Worm (Caenorhabditis elegans) whole organism, L1 larva: Measurements from ENCODE around the gene ceh-13.

Experiments used
- C16A3.4 ChIP-seq: fragments of 150-350 bp; optimal IDR thresholded peaks from 2 replicates; lab custom pipeline; 2014; ENCODE audit warnings: missing biosample characterization, missing genetic modification characterization
- F16B12.6 ChIP-seq: fragments of 150-350 bp; optimal IDR thresholded peaks from 2 replicates; lab custom pipeline; 2014; ENCODE audit warnings: missing biosample characterization, missing genetic modification characterization
- alr-1 ChIP-seq: fragments of 200-800 bp; sonication (Bioruptor generic); optimal IDR thresholded peaks from 2 replicates; lab custom pipeline; 2018; ENCODE audit warnings: borderline replicate concordance, mild to moderate bottlenecking, missing genetic modification characterization, missing compliant biosample characterization
- aly-2 ChIP-seq: fragments of 150-350 bp; optimal IDR thresholded peaks from 2 replicates; lab custom pipeline; 2014; ENCODE audit warnings: missing biosample characterization, missing genetic modification characterization
- ama-1 ChIP-seq: fragments of 150-350 bp; optimal IDR thresholded peaks from 2 replicates; lab custom pipeline; 2014
- blmp-1 ChIP-seq: fragments of 150-350 bp; optimal IDR thresholded peaks from 2 replicates; lab custom pipeline; 2014; ENCODE audit warnings: missing biosample characterization, missing genetic modification characterization
- ceh-63 ChIP-seq: fragments of 200-800 bp; sonication (Bioruptor generic); optimal IDR thresholded peaks from 2 replicates; lab custom pipeline; 2018; ENCODE audit warnings: mild to moderate bottlenecking, missing genetic modification characterization, missing compliant biosample characterization
- ceh-82 ChIP-seq, 3 experiments: fragments of 150-350 bp in 1 of 3; sonication (generic microtip) in 2 of 3; optimal IDR thresholded peaks; 2 replicates each; lab custom pipeline; 2014 to 2017; ENCODE audit warnings: missing biosample characterization in 3 of 3, missing genetic modification characterization in 3 of 3
- ceh-88 ChIP-seq: fragments of 200-800 bp; sonication (Bioruptor generic); IDR thresholded peaks from 2 replicates; pipeline ENCODE4 v1.3.6; 2022; ENCODE audit warnings: missing genetic modification characterization, missing compliant biosample characterization
- ces-1 ChIP-seq: fragments of 150-350 bp; optimal IDR thresholded peaks from 2 replicates; lab custom pipeline; 2014; ENCODE audit warnings: missing biosample characterization, missing genetic modification reagents, missing genetic modification characterization
- efl-3 ChIP-seq: fragments of 200-800 bp; sonication (Bioruptor generic); optimal IDR thresholded peaks from 2 replicates; lab custom pipeline; 2018; ENCODE audit warnings: mild to moderate bottlenecking, missing genetic modification characterization, missing compliant biosample characterization
- egl-27 ChIP-seq, 2 experiments: fragments of 150-350 bp in 1 of 2; sonication (generic microtip); optimal IDR thresholded peaks; 3 replicates each; lab custom pipeline; 2017 to 2018; ENCODE audit warnings: missing biosample characterization in 2 of 2, missing genetic modification characterization in 2 of 2, missing genetic modification reagents in 2 of 2
- elt-2 ChIP-seq: sonication (generic microtip); optimal IDR thresholded peaks from 2 replicates; lab custom pipeline; 2016; ENCODE audit warnings: missing genetic modification characterization, mild to moderate bottlenecking, inconsistent platforms, missing compliant biosample characterization, missing genetic modification reagents
- elt-3 ChIP-seq, 6 experiments: fragments of 150-350 bp in 1 of 6; sonication (generic microtip); optimal IDR thresholded peaks; 2 replicates each; lab custom pipeline; 2017 to 2018; ENCODE audit warnings: missing biosample characterization in 6 of 6, missing genetic modification characterization in 6 of 6, inconsistent platforms in 1 of 6
- fkh-4 ChIP-seq: sonication (generic microtip); optimal IDR thresholded peaks from 2 replicates; lab custom pipeline; 2016; ENCODE audit warnings: missing compliant biosample characterization, missing genetic modification characterization, borderline replicate concordance
- fos-1 ChIP-seq: fragments of 150-350 bp; optimal IDR thresholded peaks from 2 replicates; lab custom pipeline; 2014; ENCODE audit warnings: missing biosample characterization, missing genetic modification characterization
- grh-1 ChIP-seq: fragments of 200-800 bp; sonication (Bioruptor generic); IDR thresholded peaks from 2 replicates; pipeline ENCODE4 v1.3.6; 2022; ENCODE audit warnings: missing genetic modification reagents, missing genetic modification characterization, missing compliant biosample characterization
- hlh-4 ChIP-seq: sonication (generic microtip); optimal IDR thresholded peaks from 2 replicates; lab custom pipeline; 2016; ENCODE audit warnings: mild to moderate bottlenecking, missing genetic modification characterization, missing compliant biosample characterization
- lin-13 ChIP-seq: fragments of 150-350 bp; optimal IDR thresholded peaks from 2 replicates; lab custom pipeline; 2014; ENCODE audit warnings: missing biosample characterization, missing genetic modification reagents, missing genetic modification characterization
- lin-15B ChIP-seq: fragments of 150-350 bp; sonication (generic microtip); optimal IDR thresholded peaks from 3 replicates; lab custom pipeline; 2014; ENCODE audit warnings: missing biosample characterization, missing genetic modification characterization
- lir-3 ChIP-seq: sonication (generic microtip); optimal IDR thresholded peaks from 2 replicates; lab custom pipeline; 2016; ENCODE audit warnings: mild to moderate bottlenecking, missing genetic modification characterization, moderate library complexity, missing compliant biosample characterization; ENCODE audit not compliant: poor library complexity
- mdl-1 ChIP-seq, 2 experiments: fragments of 150-350 bp; optimal IDR thresholded peaks; 2 replicates each; lab custom pipeline; 2014 to 2017; ENCODE audit warnings: missing biosample characterization in 2 of 2, missing genetic modification characterization in 2 of 2, inconsistent platforms in 1 of 2
- mef-2 ChIP-seq: fragments of 150-350 bp; optimal IDR thresholded peaks from 2 replicates; lab custom pipeline; 2014; ENCODE audit warnings: missing biosample characterization, missing genetic modification characterization
- nhr-11 ChIP-seq: fragments of 150-350 bp; optimal IDR thresholded peaks from 2 replicates; lab custom pipeline; 2014; ENCODE audit warnings: missing biosample characterization, missing genetic modification characterization
- nhr-12 ChIP-seq: sonication (generic microtip); optimal IDR thresholded peaks from 2 replicates; lab custom pipeline; 2017; ENCODE audit warnings: missing biosample characterization, missing genetic modification characterization
- pax-3 ChIP-seq: fragments of 200-800 bp; sonication (Bioruptor generic); optimal IDR thresholded peaks from 2 replicates; lab custom pipeline; 2018; ENCODE audit warnings: mild to moderate bottlenecking, missing genetic modification characterization, moderate library complexity, missing compliant biosample characterization
- skn-1 ChIP-seq: fragments of 150-350 bp; optimal IDR thresholded peaks from 2 replicates; lab custom pipeline; 2014; ENCODE audit warnings: missing biosample characterization, missing genetic modification characterization
- sox-4 ChIP-seq: sonication (generic microtip); optimal IDR thresholded peaks from 2 replicates; lab custom pipeline; 2016; ENCODE audit warnings: missing genetic modification characterization, missing compliant biosample characterization
- sptf-1 ChIP-seq: fragments of 150-350 bp; optimal IDR thresholded peaks from 2 replicates; lab custom pipeline; 2014; ENCODE audit warnings: missing biosample characterization, missing genetic modification characterization
- sup-37 ChIP-seq: fragments of 200-800 bp; sonication (Bioruptor generic); optimal IDR thresholded peaks from 2 replicates; lab custom pipeline; 2018; ENCODE audit warnings: mild to moderate bottlenecking, missing genetic modification characterization, missing compliant biosample characterization
- swsn-7 ChIP-seq: sonication (generic microtip); optimal IDR thresholded peaks from 2 replicates; lab custom pipeline; 2016; ENCODE audit warnings: missing genetic modification characterization, missing compliant biosample characterization
- tbx-2 ChIP-seq: sonication (generic microtip); optimal IDR thresholded peaks from 2 replicates; lab custom pipeline; 2016; ENCODE audit warnings: missing genetic modification characterization, missing compliant biosample characterization
- unc-30 ChIP-seq: sonication (generic microtip); optimal IDR thresholded peaks from 2 replicates; lab custom pipeline; 2017; ENCODE audit warnings: missing biosample characterization, missing genetic modification characterization
- ztf-11 ChIP-seq, 2 experiments: sonication (generic microtip); optimal IDR thresholded peaks; 2 replicates each; lab custom pipeline; 2016 to 2017; ENCODE audit warnings: missing genetic modification characterization in 2 of 2, missing biosample characterization in 1 of 2, missing compliant biosample characterization in 1 of 2
- ztf-4 ChIP-seq: fragments of 150-350 bp; optimal IDR thresholded peaks from 2 replicates; lab custom pipeline; 2014; ENCODE audit warnings: missing biosample characterization, missing genetic modification characterization

Gene ceh-13

DNA sequence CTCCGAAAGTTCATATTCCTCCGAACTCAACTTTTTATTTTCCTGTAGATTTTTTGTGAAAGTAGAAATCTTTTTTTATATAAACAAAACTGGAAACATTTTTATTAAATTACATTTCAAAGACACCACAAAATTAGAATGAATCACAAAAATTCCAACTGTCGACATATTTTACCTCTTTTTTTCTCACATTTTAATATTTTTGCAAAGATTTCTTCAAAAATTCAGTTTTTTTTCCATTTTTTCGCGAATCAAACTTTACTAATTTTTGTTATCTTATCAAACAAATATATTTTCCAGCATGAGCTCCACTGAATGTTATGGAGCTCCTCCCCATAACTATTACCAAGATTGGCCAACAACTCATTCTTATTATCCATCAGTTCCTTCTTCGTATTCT is at the start of gene ceh-13:
TSS of gene ceh-13 (plus strand) at position 301 of the 400 bp plus-strand sequence.
- TF ChIP-seq skn-1 (tag; lab: Kevin White, UChicago): no peak
- TF ChIP-seq swsn-7 (tag; lab: Kevin White, UChicago): no peak
- TF ChIP-seq efl-3 (GFP tag; lab: Kevin White, UChicago): no peak
- no peak for TF ChIP-seq nhr-12 (tag; lab: Kevin White, UChicago)
- no peak for TF ChIP-seq mdl-1 (tag; optimal IDR thresholded peaks at IDR 0.05; lab: Kevin White, UChicago)
- TF ChIP-seq elt-2 (tag; lab: Kevin White, UChicago): no peak
- TF ChIP-seq pax-3 (tag; lab: Kevin White, UChicago): no peak
- TF ChIP-seq lin-13 (GFP tag; lab: Kevin White, UChicago): no peak
- TF ChIP-seq egl-27 (tag; optimal IDR thresholded peaks at IDR 0.05; lab: Kevin White, UChicago): no peak
- TF ChIP-seq fkh-4 (tag; lab: Kevin White, UChicago): no peak
- TF ChIP-seq ztf-11 (tag; optimal IDR thresholded peaks at IDR 0.05; lab: Kevin White, UChicago): no peak
- TF ChIP-seq grh-1 (GFP tag; lab: Robert Waterston, UW): no peak
- TF ChIP-seq C16A3.4: no peak
- TF ChIP-seq ces-1 (GFP tag; lab: Kevin White, UChicago): no peak
- TF ChIP-seq sox-4 (tag; lab: Kevin White, UChicago): no peak
- no peak for TF ChIP-seq mef-2 (tag; lab: Kevin White, UChicago)

DNA sequence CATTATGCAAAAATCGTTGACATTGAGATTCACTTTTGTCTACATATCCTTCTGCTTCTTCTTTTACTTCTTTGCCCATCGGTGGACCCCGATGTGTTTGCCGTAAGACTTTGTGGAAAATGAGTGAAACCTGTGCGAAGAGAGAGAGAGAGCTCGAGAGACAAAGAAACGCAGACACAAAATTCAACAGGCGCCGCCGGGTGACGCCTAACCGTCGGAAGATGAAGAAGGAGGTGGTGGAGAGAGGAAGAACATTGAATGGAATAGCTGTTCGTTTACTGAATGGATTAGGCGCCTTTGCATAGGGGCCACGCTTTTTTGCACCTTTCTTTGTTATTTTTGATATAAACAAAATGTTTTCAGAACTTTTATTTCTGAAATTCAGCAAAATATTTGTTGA is 48.5 kb upstream of the ceh-13 start:
- TF ChIP-seq ztf-4 (no peak), nhr-12 (tag; lab: Kevin White, UChicago) (no peak), ceh-88 (GFP tag; lab: Robert Waterston, UW) (no peak), blmp-1 (tag; lab: Kevin White, UChicago) (peak; percentile 72)

DNA sequence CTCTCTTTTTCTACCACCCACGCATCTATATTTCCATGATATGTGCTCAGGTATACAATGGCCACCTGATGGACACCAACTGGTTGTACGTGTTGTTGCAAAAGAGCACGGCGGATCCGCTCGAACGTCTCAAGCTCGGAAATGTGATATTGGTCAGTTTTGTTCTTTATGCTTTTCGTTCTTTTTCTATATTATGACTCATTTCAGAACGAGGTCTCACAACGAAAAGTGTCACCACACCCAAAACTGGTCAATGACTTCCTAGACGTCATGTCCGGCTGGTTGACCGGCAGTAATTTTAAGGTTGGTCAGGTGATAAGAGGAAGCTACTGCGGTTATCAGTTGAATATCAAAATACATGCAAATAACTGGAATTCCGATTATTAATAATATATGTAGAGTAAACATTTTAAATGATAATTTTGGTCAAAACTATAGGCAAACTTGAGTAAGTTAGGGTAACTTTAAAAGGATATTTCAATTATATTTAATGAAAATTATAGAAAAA is 47.3 kb upstream of the ceh-13 start, which contains the start of gene cls-1:
TSS of gene cls-1 (plus strand) at position 51 of the 508 bp plus-strand sequence.
- TF ChIP-seq elt-3 (tag; optimal IDR thresholded peaks at IDR 0.05; lab: Kevin White, UChicago) (no peak), sox-4 (tag; lab: Kevin White, UChicago) (no peak), ces-1 (GFP tag; lab: Kevin White, UChicago) (no peak), hlh-4 (tag; lab: Kevin White, UChicago) (no peak), skn-1 (tag; lab: Kevin White, UChicago) (no peak), sptf-1 (tag; lab: Kevin White, UChicago) (no peak), sup-37 (GFP tag; lab: Kevin White, UChicago) (no peak), ztf-4 (no peak), tbx-2 (tag; lab: Kevin White, UChicago) (no peak), ceh-82 (tag; optimal IDR thresholded peaks at IDR 0.05; lab: Kevin White, UChicago) (no peak), egl-27 (tag; optimal IDR thresholded peaks at IDR 0.05; lab: Kevin White, UChicago) (no peak), nhr-11 (no peak), ceh-63 (GFP tag; lab: Kevin White, UChicago) (no peak), lir-3 (no peak), blmp-1 (tag; lab: Kevin White, UChicago) (no peak), lin-15B (tag; lab: Kevin White, UChicago) (no peak), alr-1 (tag; lab: Kevin White, UChicago) (no peak), fkh-4 (tag; lab: Kevin White, UChicago) (no peak)
- TF ChIP-seq, all 84 proteins: peak for 0

DNA sequence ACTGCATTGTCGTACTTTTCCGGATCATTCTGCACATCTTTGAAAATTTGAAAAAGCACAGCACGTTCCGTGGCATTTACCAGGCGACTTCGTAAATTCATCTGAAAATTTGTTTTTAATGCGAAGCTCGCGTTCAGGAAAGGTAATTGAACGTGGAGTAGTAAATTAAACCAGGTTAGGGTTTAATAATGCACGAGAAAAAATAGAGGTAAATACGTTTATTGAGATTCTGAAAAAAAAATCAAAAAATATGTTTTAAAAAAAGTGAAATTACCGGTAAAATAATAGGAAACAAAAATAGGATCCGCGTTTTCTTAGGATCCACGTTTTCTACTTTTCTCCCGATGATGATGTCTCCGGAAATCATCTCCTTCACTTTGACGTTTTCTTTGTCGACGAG is 37.0 kb upstream of the ceh-13 start, which contains the start of gene clk-2:
TSS of gene clk-2 (minus strand) at position 101 of the 400 bp plus-strand sequence.
- no peak for TF ChIP-seq ama-1 (lab: Kevin White, UChicago)
- TF ChIP-seq unc-30 (tag; lab: Kevin White, UChicago): no peak
- no peak for TF ChIP-seq ceh-63 (GFP tag; lab: Kevin White, UChicago)
- TF ChIP-seq elt-3 (tag; optimal IDR thresholded peaks at IDR 0.05; lab: Kevin White, UChicago): no peak
- TF ChIP-seq aly-2 (tag; lab: Kevin White, UChicago): no peak
- no peak for TF ChIP-seq F16B12.6
- TF ChIP-seq fos-1 (tag; lab: Kevin White, UChicago): no peak
